Worm (Caenorhabditis elegans) whole organism, L1 larva: ENCODE data around the gene scav-1.

ENCODE experiments used
- C16A3.4 ChIP-seq: fragments of 150-350 bp; optimal IDR thresholded peaks from 2 replicates; lab custom pipeline; 2014; ENCODE audit warnings: missing biosample characterization, missing genetic modification characterization
- fkh-10 ChIP-seq: sonication (generic microtip); optimal IDR thresholded peaks from 2 replicates; lab custom pipeline; 2017; ENCODE audit warnings: missing biosample characterization, missing genetic modification reagents, missing genetic modification characterization
- nhr-11 ChIP-seq: fragments of 150-350 bp; optimal IDR thresholded peaks from 2 replicates; lab custom pipeline; 2014; ENCODE audit warnings: missing biosample characterization, missing genetic modification characterization
- nhr-12 ChIP-seq: sonication (generic microtip); optimal IDR thresholded peaks from 2 replicates; lab custom pipeline; 2017; ENCODE audit warnings: missing biosample characterization, missing genetic modification characterization
- nhr-237 ChIP-seq: fragments of 150-350 bp; optimal IDR thresholded peaks from 2 replicates; lab custom pipeline; 2014; ENCODE audit warnings: missing biosample characterization, missing genetic modification characterization
- nhr-77 ChIP-seq: fragments of 150-350 bp; optimal IDR thresholded peaks from 2 replicates; lab custom pipeline; 2014; ENCODE audit warnings: missing biosample characterization, missing genetic modification characterization
- sup-37 ChIP-seq: fragments of 200-800 bp; sonication (Bioruptor generic); optimal IDR thresholded peaks from 2 replicates; lab custom pipeline; 2018; ENCODE audit warnings: mild to moderate bottlenecking, missing genetic modification characterization, missing compliant biosample characterization

DNA sequence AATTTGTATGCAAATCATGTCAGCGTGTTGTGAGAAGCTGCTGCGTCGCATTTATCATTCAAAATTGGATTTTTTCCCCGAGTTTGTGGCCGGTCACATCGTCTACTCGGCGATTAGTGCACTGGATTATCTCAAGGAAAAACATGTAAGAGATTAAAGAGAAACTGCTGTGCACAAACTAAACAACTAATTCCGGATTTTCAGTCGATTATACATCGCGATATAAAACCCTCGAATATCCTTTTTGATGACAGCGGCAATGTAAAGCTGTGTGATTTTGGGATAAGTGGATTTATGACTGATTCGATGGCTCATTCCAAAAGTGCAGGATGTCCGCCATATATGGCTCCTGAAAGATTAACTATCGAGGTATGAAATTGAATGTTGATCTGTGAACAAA lies 29.8 kb downstream of the scav-1 start:
- TF ChIP-seq sup-37 (GFP tag; lab: Kevin White, UChicago) (no peak), nhr-12 (tag; lab: Kevin White, UChicago) (no peak), nhr-11 (no peak), nhr-77 (tag; lab: Kevin White, UChicago) (no peak), fkh-10 (GFP tag; lab: Kevin White, UChicago) (no peak), C16A3.4 (no peak), nhr-237 (tag; lab: Kevin White, UChicago) (no peak)
